Worm (Caenorhabditis elegans) whole organism, L3 larva: ENCODE measurements around the gene T10H4.4.

Experiments
- R02D3.7 ChIP-seq: fragments of 150-350 bp; optimal IDR thresholded peaks from 2 replicates; lab custom pipeline; 2014; ENCODE audit warnings: missing biosample characterization, missing genetic modification characterization
- ZK546.5 ChIP-seq: sonication (generic microtip); optimal IDR thresholded peaks from 2 replicates; lab custom pipeline; 2017; ENCODE audit warnings: missing biosample characterization, missing genetic modification characterization
- aly-2 ChIP-seq: fragments of 150-350 bp; optimal IDR thresholded peaks from 2 replicates; lab custom pipeline; 2014; ENCODE audit warnings: missing biosample characterization, missing genetic modification characterization
- ama-1 ChIP-seq: fragments of 150-350 bp; optimal IDR thresholded peaks from 2 replicates; lab custom pipeline; 2018
- ceh-16 ChIP-seq: sonication (generic microtip); optimal IDR thresholded peaks from 2 replicates; lab custom pipeline; 2017; ENCODE audit warnings: missing biosample characterization, missing genetic modification characterization
- ceh-28 ChIP-seq: fragments of 150-350 bp; optimal IDR thresholded peaks from 2 replicates; lab custom pipeline; 2014; ENCODE audit warnings: missing biosample characterization, missing genetic modification reagents, missing genetic modification characterization
- ceh-82 ChIP-seq: fragments of 150-350 bp; optimal IDR thresholded peaks from 2 replicates; lab custom pipeline; 2014; ENCODE audit warnings: missing biosample characterization, missing genetic modification characterization
- daf-12 ChIP-seq: fragments of 150-350 bp; optimal IDR thresholded peaks from 2 replicates; lab custom pipeline; 2014; ENCODE audit warnings: missing biosample characterization, missing genetic modification reagents, missing genetic modification characterization
- egl-27 ChIP-seq: sonication (generic microtip); optimal IDR thresholded peaks from 4 replicates; lab custom pipeline; 2017; ENCODE audit warnings: missing biosample characterization, missing genetic modification reagents, missing genetic modification characterization
- elt-1 ChIP-seq: fragments of 150-350 bp; optimal IDR thresholded peaks from 2 replicates; lab custom pipeline; 2014; ENCODE audit warnings: missing biosample characterization, missing genetic modification characterization
- elt-2 ChIP-seq: sonication (generic microtip); optimal IDR thresholded peaks from 2 replicates; lab custom pipeline; 2016; ENCODE audit warnings: missing genetic modification reagents, mild to moderate bottlenecking, missing genetic modification characterization, missing compliant biosample characterization
- elt-3 ChIP-seq, 3 experiments: fragments of 150-350 bp in 1 of 3; sonication (generic microtip) in 2 of 3; optimal IDR thresholded peaks; 2 replicates in 2 of 3; 4 replicates in 1 of 3; lab custom pipeline; 2014 to 2017; ENCODE audit warnings: missing biosample characterization in 3 of 3, missing genetic modification characterization in 3 of 3
- eor-1 ChIP-seq, 2 experiments: fragments of 150-350 bp; optimal IDR thresholded peaks; 2 replicates each; lab custom pipeline; 2014 to 2018; ENCODE audit warnings: missing biosample characterization in 2 of 2, missing genetic modification characterization in 2 of 2
- fkh-10 ChIP-seq: sonication (generic microtip); optimal IDR thresholded peaks from 2 replicates; lab custom pipeline; 2017; ENCODE audit warnings: missing biosample characterization, missing genetic modification reagents, missing genetic modification characterization
- fkh-2 ChIP-seq: fragments of 150-350 bp; optimal IDR thresholded peaks from 2 replicates; lab custom pipeline; 2014; ENCODE audit warnings: missing biosample characterization, missing genetic modification reagents, missing genetic modification characterization
- fos-1 ChIP-seq: fragments of 150-350 bp; optimal IDR thresholded peaks from 2 replicates; lab custom pipeline; 2014; ENCODE audit warnings: missing biosample characterization, missing genetic modification characterization
- hmg-11 ChIP-seq: sonication (generic microtip); optimal IDR thresholded peaks from 2 replicates; lab custom pipeline; 2016; ENCODE audit warnings: missing genetic modification characterization, missing compliant biosample characterization
- jun-1 ChIP-seq: fragments of 150-350 bp; optimal IDR thresholded peaks from 2 replicates; lab custom pipeline; 2014; ENCODE audit warnings: missing biosample characterization, missing genetic modification reagents, missing genetic modification characterization
- lin-15B ChIP-seq: fragments of 150-350 bp; optimal IDR thresholded peaks from 2 replicates; lab custom pipeline; 2014; ENCODE audit warnings: missing biosample characterization, missing genetic modification characterization
- lin-39 ChIP-seq: fragments of 150-350 bp; optimal IDR thresholded peaks from 2 replicates; lab custom pipeline; 2018; ENCODE audit warnings: missing biosample characterization, missing genetic modification reagents, missing genetic modification characterization
- lsy-12 ChIP-seq: sonication (generic microtip); optimal IDR thresholded peaks from 2 replicates; lab custom pipeline; 2016; ENCODE audit warnings: mild to moderate bottlenecking, missing genetic modification characterization, missing compliant biosample characterization
- mdl-1 ChIP-seq: fragments of 150-350 bp; optimal IDR thresholded peaks from 2 replicates; lab custom pipeline; 2014; ENCODE audit warnings: missing biosample characterization, missing genetic modification characterization
- nfya-1 ChIP-seq: sonication (generic microtip); optimal IDR thresholded peaks from 2 replicates; lab custom pipeline; 2017; ENCODE audit warnings: missing genetic modification characterization, mild to moderate bottlenecking, missing compliant biosample characterization, antibody characterized with exemption, moderate library complexity; ENCODE audit not compliant: insufficient read depth
- nhr-11 ChIP-seq: fragments of 150-350 bp; optimal IDR thresholded peaks from 2 replicates; lab custom pipeline; 2014; ENCODE audit warnings: missing biosample characterization, missing genetic modification characterization
- nhr-12 ChIP-seq: fragments of 150-350 bp; optimal IDR thresholded peaks from 2 replicates; lab custom pipeline; 2014; ENCODE audit warnings: missing biosample characterization, missing genetic modification characterization
- nhr-23 ChIP-seq: fragments of 150-350 bp; optimal IDR thresholded peaks from 2 replicates; lab custom pipeline; 2014; ENCODE audit warnings: missing biosample characterization, missing genetic modification reagents, missing genetic modification characterization
- nhr-25 ChIP-seq: sonication (generic microtip); optimal IDR thresholded peaks from 2 replicates; lab custom pipeline; 2017; ENCODE audit warnings: missing biosample characterization, missing genetic modification characterization
- nhr-43 ChIP-seq: sonication (generic microtip); optimal IDR thresholded peaks from 2 replicates; lab custom pipeline; 2016; ENCODE audit warnings: mild to moderate bottlenecking, missing genetic modification characterization, missing compliant biosample characterization; ENCODE audit not compliant: poor library complexity, severe bottlenecking
- nhr-77 ChIP-seq: fragments of 150-350 bp; optimal IDR thresholded peaks from 2 replicates; lab custom pipeline; 2014; ENCODE audit warnings: missing biosample characterization, missing genetic modification characterization
- pha-4 ChIP-seq: fragments of 150-350 bp; optimal IDR thresholded peaks from 2 replicates; lab custom pipeline; 2014; ENCODE audit warnings: missing biosample characterization, missing genetic modification reagents, missing genetic modification characterization
- pqm-1 ChIP-seq: fragments of 150-350 bp; optimal IDR thresholded peaks from 2 replicates; lab custom pipeline; 2017; ENCODE audit warnings: missing biosample characterization, missing genetic modification characterization, inconsistent platforms
- sea-2 ChIP-seq: fragments of 150-350 bp; sonication (generic microtip); optimal IDR thresholded peaks from 4 replicates; lab custom pipeline; 2014; ENCODE audit warnings: missing biosample characterization, missing genetic modification reagents, missing genetic modification characterization
- skn-1 ChIP-seq: fragments of 150-350 bp; optimal IDR thresholded peaks from 2 replicates; lab custom pipeline; 2014; ENCODE audit warnings: missing biosample characterization, missing genetic modification characterization
- snpc-4 ChIP-seq: fragments of 150-350 bp; optimal IDR thresholded peaks from 2 replicates; lab custom pipeline; 2014; ENCODE audit warnings: missing biosample characterization, missing genetic modification characterization
- unc-62 ChIP-seq: fragments of 150-350 bp; sonication (generic microtip); optimal IDR thresholded peaks from 4 replicates; lab custom pipeline; 2014; ENCODE audit warnings: missing biosample characterization, missing genetic modification reagents, missing genetic modification characterization
- zag-1 ChIP-seq: fragments of 150-350 bp; optimal IDR thresholded peaks from 2 replicates; lab custom pipeline; 2014; ENCODE audit warnings: missing biosample characterization, missing genetic modification characterization
- ztf-4 ChIP-seq: fragments of 150-350 bp; optimal IDR thresholded peaks from 2 replicates; lab custom pipeline; 2014; ENCODE audit warnings: missing biosample characterization, missing genetic modification characterization

T10H4.4 gene

DNA sequence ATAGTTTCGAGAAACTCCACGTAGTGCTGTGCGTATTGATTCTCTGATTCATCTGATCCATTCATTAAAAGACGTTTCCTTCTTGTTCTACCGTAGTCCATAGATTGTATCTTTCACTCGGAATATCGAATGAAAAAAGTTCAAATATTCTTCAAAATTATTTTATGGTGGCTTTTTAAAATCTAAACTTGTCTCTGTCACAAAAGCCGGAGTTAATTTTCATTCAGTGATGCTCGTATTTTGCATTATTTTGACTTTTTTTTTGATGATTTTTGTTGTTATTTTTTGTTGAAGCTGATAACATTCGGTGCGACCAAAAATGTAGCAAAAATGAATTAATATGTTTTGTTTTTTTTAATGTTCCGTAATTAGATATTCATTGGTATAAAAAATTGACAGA is 36.5 kb downstream of the T10H4.4 start, which contains the start of gene nhr-164:
nhr-164 (minus strand) TSS at position 101 of the 400 bp plus-strand sequence.
- TF ChIP-seq ceh-82 (tag; lab: Kevin White, UChicago) (no peak), nhr-23 (tag; lab: Kevin White, UChicago) (no peak), lin-15B (no peak), ama-1 (lab: Kevin White, UChicago) (no peak), nhr-12 (tag; lab: Kevin White, UChicago) (no peak), R02D3.7 (tag; lab: Kevin White, UChicago) (no peak), jun-1 (tag; lab: Kevin White, UChicago) (no peak), elt-2 (tag; lab: Kevin White, UChicago) (no peak), pqm-1 (tag; lab: Kevin White, UChicago) (no peak), ceh-16 (tag; lab: Kevin White, UChicago) (no peak), elt-1 (no peak), fos-1 (tag; lab: Kevin White, UChicago) (no peak), daf-12 (tag; lab: Kevin White, UChicago) (no peak), lin-39 (no peak), nhr-25 (no peak), ceh-28 (no peak), nhr-11 (tag; lab: Kevin White, UChicago) (no peak)

ce11 chrV:15232200-15232599 is 40.0 kb downstream of the T10H4.4 start, which contains the start of gene srw-13:
Gene srw-13 (plus strand): TSS chrV:15232500.
- no peak for TF ChIP-seq fkh-10 (GFP tag; lab: Kevin White, UChicago)
- no peak for TF ChIP-seq aly-2 (tag; lab: Kevin White, UChicago)
- TF ChIP-seq mdl-1 (tag; lab: Kevin White, UChicago): no peak
- no peak for TF ChIP-seq sea-2 (GFP tag; lab: Kevin White, UChicago)
- TF ChIP-seq ZK546.5: no peak
- no peak for TF ChIP-seq nhr-77
- TF ChIP-seq lin-15B: no peak
- no peak for TF ChIP-seq elt-1
- TF ChIP-seq skn-1: no peak
- TF ChIP-seq zag-1: no peak
- TF ChIP-seq egl-27 (tag; lab: Kevin White, UChicago): no peak
- no peak for TF ChIP-seq jun-1 (tag; lab: Kevin White, UChicago)
- no peak for TF ChIP-seq nhr-23 (tag; lab: Kevin White, UChicago)
- TF ChIP-seq fkh-2 (tag; lab: Kevin White, UChicago): no peak
- no peak for TF ChIP-seq nhr-12 (tag; lab: Kevin White, UChicago)
- TF ChIP-seq elt-3 (tag; optimal IDR thresholded peaks at IDR 0.05; lab: Kevin White, UChicago): no peak
- TF ChIP-seq lsy-12: no peak
- TF ChIP-seq snpc-4: no peak
- no peak for TF ChIP-seq ceh-28
- no peak for TF ChIP-seq pha-4 (tag; lab: Kevin White, UChicago)

DNA sequence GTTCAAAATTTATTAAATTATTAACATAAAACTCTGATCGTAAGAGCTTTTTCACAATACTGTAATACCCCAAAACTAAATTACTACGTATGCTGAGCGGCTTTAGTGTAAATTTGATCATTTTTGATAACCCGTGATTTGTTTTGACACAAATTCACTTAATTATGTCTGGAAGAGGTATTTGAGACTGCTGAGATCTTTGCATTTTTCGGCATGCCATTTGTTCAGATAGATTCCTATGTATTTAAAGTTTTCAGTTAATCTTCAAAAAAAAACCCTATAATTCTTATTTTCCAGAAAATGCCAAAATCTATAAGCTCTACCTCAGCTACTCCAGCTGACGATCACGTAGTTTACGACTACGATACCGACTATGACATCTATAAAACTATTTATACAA is 41.9 kb downstream of the T10H4.4 start, which contains the start of gene srw-15:
srw-15 (plus strand) TSS at position 301 of the 400 bp plus-strand sequence.
- TF ChIP-seq nhr-11 (tag; lab: Kevin White, UChicago): no peak
- TF ChIP-seq elt-3 (tag; optimal IDR thresholded peaks at IDR 0.05; lab: Kevin White, UChicago): no peak
- no peak for TF ChIP-seq nhr-77
- TF ChIP-seq lsy-12: no peak
- no peak for TF ChIP-seq hmg-11 (tag; lab: Kevin White, UChicago)
- TF ChIP-seq skn-1: no peak
- TF ChIP-seq unc-62 (GFP tag; lab: Kevin White, UChicago): no peak
- no peak for TF ChIP-seq ztf-4
- TF ChIP-seq elt-1: no peak
- no peak for TF ChIP-seq nhr-12 (tag; lab: Kevin White, UChicago)

DNA sequence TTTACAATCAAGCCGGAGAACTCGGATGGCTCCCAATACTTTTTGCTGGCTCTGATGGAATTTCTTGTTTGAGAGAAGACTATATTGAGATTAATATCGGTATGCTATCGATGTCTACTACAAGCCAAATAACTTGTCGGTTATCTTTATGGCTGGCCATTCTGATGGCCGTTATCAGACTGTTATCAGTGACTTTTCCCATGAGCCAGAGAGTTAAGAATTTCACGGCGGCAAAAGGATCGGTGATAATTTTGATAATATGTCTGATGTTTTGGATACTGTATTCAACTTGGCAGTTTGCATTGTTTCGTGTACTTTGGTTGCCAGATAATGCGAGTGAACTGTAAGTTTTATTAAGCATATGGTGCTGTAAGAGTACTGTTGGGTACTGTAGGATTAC is 46.0 kb downstream of the T10H4.4 start:
- TF ChIP-seq elt-2 (tag; lab: Kevin White, UChicago): peak; percentile 56
- no peak for TF ChIP-seq nfya-1 (tag; lab: Kevin White, UChicago)
- no peak for TF ChIP-seq pqm-1 (tag; lab: Kevin White, UChicago)
- TF ChIP-seq, all 47 proteins: peak for 1

- no peak for TF ChIP-seq unc-62 (GFP tag; lab: Kevin White, UChicago)
- no peak for TF ChIP-seq lsy-12
- no peak for TF ChIP-seq nhr-43 (tag; lab: Kevin White, UChicago)
- no peak for TF ChIP-seq egl-27 (tag; lab: Kevin White, UChicago)
- TF ChIP-seq nhr-11 (tag; lab: Kevin White, UChicago): no peak
- TF ChIP-seq sea-2 (GFP tag; lab: Kevin White, UChicago): no peak
- no peak for TF ChIP-seq aly-2 (tag; lab: Kevin White, UChicago)
- TF ChIP-seq pqm-1 (tag; lab: Kevin White, UChicago): no peak
- TF ChIP-seq eor-1 (tag; optimal IDR thresholded peaks at IDR 0.05; lab: Kevin White, UChicago): no peak
- TF ChIP-seq zag-1: no peak
- no peak for TF ChIP-seq ama-1 (lab: Kevin White, UChicago)
- TF ChIP-seq ZK546.5: no peak
- TF ChIP-seq nhr-25: no peak
- TF ChIP-seq pha-4 (tag; lab: Kevin White, UChicago): no peak
Observed at ce11 chrV:15225650-15226049, 46.5 kb downstream of the T10H4.4 start, which contains the start of gene srw-14. Gene srw-14 (plus strand): TSS chrV:15225950.
